Worm (Caenorhabditis elegans): Measurements from ENCODE around the gene nspb-10.
A peak's percentile ranks its signal among the peaks of the same experiment; 100 is the strongest.

The nspb-10 gene

DNA sequence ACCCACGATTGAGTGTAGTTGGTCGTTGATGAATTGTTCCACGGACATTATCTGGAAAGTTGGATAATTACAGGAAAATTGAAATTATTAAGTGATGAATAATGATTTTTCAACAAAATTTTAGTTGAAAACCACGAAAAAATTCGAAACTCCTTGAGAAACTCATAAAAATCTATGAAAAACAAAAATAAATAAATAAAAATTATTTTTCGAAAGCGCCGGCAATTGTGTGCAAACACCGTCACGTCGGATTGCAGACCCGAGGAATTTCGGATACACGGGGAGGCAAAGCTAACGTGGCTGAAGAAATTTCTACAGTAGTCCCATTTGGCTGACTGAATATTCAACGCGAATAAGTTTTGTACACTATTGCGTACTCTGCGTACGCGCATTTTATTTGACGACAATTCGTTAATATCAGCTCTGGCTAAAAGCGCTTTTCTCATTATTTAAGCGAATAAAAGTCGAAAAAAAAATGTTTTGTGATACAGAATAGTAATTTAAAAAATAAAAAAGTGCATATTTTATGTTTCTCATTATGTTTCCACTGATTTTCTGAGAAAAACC lies 26.4 kb downstream of the nspb-10 start, which contains the start of gene mog-4:
mog-4 (minus strand) TSS at position 51 of the 567 bp plus-strand sequence.
- TF ChIP-seq T26A8.4 (GFP tag; IDR thresholded peaks at IDR 0.05): peak; percentile 99
- peak; percentile 100 for TF ChIP-seq dmd-9 (GFP tag; IDR thresholded peaks at IDR 0.05)
- peak; percentile 73 for TF ChIP-seq sdz-12 (GFP tag; optimal IDR thresholded peaks at IDR 0.05)
- TF ChIP-seq hif-1 (tag; optimal IDR thresholded peaks at IDR 0.05): peak; percentile 76 to 96
- TF ChIP-seq nhr-48 (tag; optimal IDR thresholded peaks at IDR 0.05): peak; percentile 87
- TF ChIP-seq snpc-1.2 (GFP tag; IDR thresholded peaks at IDR 0.05): peak; percentile 91
- peak; percentile 94 for TF ChIP-seq dve-1 (tag; optimal IDR thresholded peaks at IDR 0.05; ENCODE audit: insufficient read depth)
- TF ChIP-seq gei-8 (GFP tag; optimal IDR thresholded peaks at IDR 0.05): peak; percentile 41
- peak; percentile 100 for TF ChIP-seq hmg-1.1 (GFP tag; IDR thresholded peaks at IDR 0.05)
- peak; percentile 99 for TF ChIP-seq nhr-77 (tag; optimal IDR thresholded peaks at IDR 0.05)
- peak in 1 of 2 experiments; percentile 63 for TF ChIP-seq ZK546.5 (tag; optimal IDR thresholded peaks at IDR 0.05)
- TF ChIP-seq lim-7 (GFP tag; IDR thresholded peaks at IDR 0.05): peak; percentile 82
- TF ChIP-seq F37D6.2 (tag; optimal IDR thresholded peaks at IDR 0.05): peak; percentile 92
- TF ChIP-seq aha-1 (tag): peak; percentile 84
- TF ChIP-seq php-3 (GFP tag; IDR thresholded peaks at IDR 0.05): peak; percentile 99
- TF ChIP-seq tag-97 (GFP tag; IDR thresholded peaks at IDR 0.05): peak; percentile 100
- TF ChIP-seq spr-1 (tag; optimal IDR thresholded peaks at IDR 0.05): peak; percentile 93
- TF ChIP-seq lin-29 (GFP tag; IDR thresholded peaks at IDR 0.05): peak; percentile 98
- TF ChIP-seq mxl-3 (GFP tag; optimal IDR thresholded peaks at IDR 0.05): peak; percentile 94
- TF ChIP-seq egl-43 (GFP tag; IDR thresholded peaks at IDR 0.05): peak; percentile 98
- peak; percentile 95 for TF ChIP-seq nhr-102 (tag; optimal IDR thresholded peaks at IDR 0.05)
- TF ChIP-seq arid-1 (GFP tag; conservative IDR thresholded peaks at IDR 0.05): peak; percentile 98
- TF ChIP-seq ceh-32 (tag; optimal IDR thresholded peaks at IDR 0.05; ENCODE audit: poor library complexity): peak; percentile 57
- peak; percentile 84 for TF ChIP-seq spr-3 (GFP tag; optimal IDR thresholded peaks at IDR 0.05)
- TF ChIP-seq lin-38 (GFP tag; IDR thresholded peaks at IDR 0.05): peak; percentile 98
- peak; percentile 98 for TF ChIP-seq rbr-2 (tag; optimal IDR thresholded peaks at IDR 0.05)
- TF ChIP-seq nhr-41 (GFP tag; IDR thresholded peaks at IDR 0.05): peak; percentile 98
- TF ChIP-seq mxl-2 (GFP tag; conservative IDR thresholded peaks at IDR 0.05): peak; percentile 94
- peak; percentile 83 for TF ChIP-seq dmd-8 (GFP tag; IDR thresholded peaks at IDR 0.05)
- TF ChIP-seq saeg-2 (GFP tag; IDR thresholded peaks at IDR 0.05): peak; percentile 98
- peak; percentile 70 to 92 for TF ChIP-seq daf-16 (GFP tag; optimal IDR thresholded peaks at IDR 0.05)
- TF ChIP-seq daf-16 (tag; optimal IDR thresholded peaks at IDR 0.05): peak; percentile 76
- peak; percentile 95 for TF ChIP-seq hlh-11 (tag; optimal IDR thresholded peaks at IDR 0.05)
- TF ChIP-seq lin-13 (GFP tag; optimal IDR thresholded peaks at IDR 0.05): peak; percentile 62
- TF ChIP-seq dpl-1 (GFP tag; optimal IDR thresholded peaks at IDR 0.05): peak; percentile 79
- TF ChIP-seq F44E2.7 (GFP tag; IDR thresholded peaks at IDR 0.05): peak; percentile 77; the same call in 1 of the 2 replicates
- TF ChIP-seq madf-5 (GFP tag; IDR thresholded peaks at IDR 0.05): peak; percentile 99 to 100
- TF ChIP-seq F10B5.3 (tag; optimal IDR thresholded peaks at IDR 0.05): peak; percentile 74
- TF ChIP-seq lin-1 (GFP tag; IDR thresholded peaks at IDR 0.05): peak; percentile 98
- TF ChIP-seq ZK337.2 (GFP tag; IDR thresholded peaks at IDR 0.05): peak; percentile 100
- TF ChIP-seq Y5F2A.4 (GFP tag; optimal IDR thresholded peaks at IDR 0.05): peak; percentile 64
- peak; percentile 99 for TF ChIP-seq ceh-44 (GFP tag; IDR thresholded peaks at IDR 0.05)
- peak; percentile 98 for TF ChIP-seq mes-2 (tag; optimal IDR thresholded peaks at IDR 0.05; ENCODE audit: poor library complexity, severe bottlenecking)
- peak; percentile 98 for TF ChIP-seq daf-19 (GFP tag; conservative IDR thresholded peaks at IDR 0.05)
- TF ChIP-seq Y105C5A.15 (GFP tag; IDR thresholded peaks at IDR 0.05): peak; percentile 89
- TF ChIP-seq duxl-1 (tag; optimal IDR thresholded peaks at IDR 0.05; ENCODE audit: poor library complexity): peak; percentile 92
- peak; percentile 99 for TF ChIP-seq mdt-29 (GFP tag; IDR thresholded peaks at IDR 0.05)
- peak; percentile 84 for TF ChIP-seq F49E8.2 (tag; optimal IDR thresholded peaks at IDR 0.05; ENCODE audit: borderline replicate concordance)
- peak; percentile 9; the same call in 1 of the 2 replicates for TF ChIP-seq set-16 (GFP tag; IDR thresholded peaks at IDR 0.05)
